Worm (Caenorhabditis elegans) whole organism, late embryonic: Measurements from ENCODE around the gene T19C3.4.
A peak's percentile ranks its signal among the peaks of the same experiment; 100 is the strongest.

Experiments
- C08G9.2 ChIP-seq: sonication (generic microtip); optimal IDR thresholded peaks from 2 replicates; lab custom pipeline; 2016; ENCODE audit warnings: mild to moderate bottlenecking, missing genetic modification characterization, moderate library complexity, missing compliant biosample characterization
- F13H6.1 ChIP-seq: sonication (generic microtip); optimal IDR thresholded peaks from 2 replicates; lab custom pipeline; 2016; ENCODE audit warnings: missing genetic modification characterization, missing compliant biosample characterization
- K09A11.1 ChIP-seq: sonication (generic microtip); optimal IDR thresholded peaks from 2 replicates; lab custom pipeline; 2017; ENCODE audit warnings: antibody characterized with exemption, mild to moderate bottlenecking, missing genetic modification characterization, missing compliant biosample characterization; ENCODE audit not compliant: insufficient read depth
- T23F11.4 ChIP-seq: fragments of 200-800 bp; sonication (Bioruptor generic); optimal IDR thresholded peaks from 2 replicates; lab custom pipeline; 2018; ENCODE audit warnings: mild to moderate bottlenecking, missing genetic modification characterization, missing compliant biosample characterization
- Y22D7AL.16 ChIP-seq: sonication (generic microtip); optimal IDR thresholded peaks from 2 replicates; lab custom pipeline; 2016; ENCODE audit warnings: missing genetic modification characterization, missing compliant biosample characterization
- ahr-1 ChIP-seq: sonication (generic microtip); optimal IDR thresholded peaks from 2 replicates; lab custom pipeline; 2016; ENCODE audit warnings: missing genetic modification characterization, missing compliant biosample characterization
- ama-1 ChIP-seq: fragments of 150-350 bp; optimal IDR thresholded peaks from 2 replicates; lab custom pipeline; 2014
- ceh-14 ChIP-seq: sonication (generic microtip); optimal IDR thresholded peaks from 2 replicates; lab custom pipeline; 2016; ENCODE audit warnings: missing genotype, missing genetic modification characterization, missing compliant biosample characterization
- ceh-18 ChIP-seq: sonication (generic microtip); optimal IDR thresholded peaks from 2 replicates; lab custom pipeline; 2016; ENCODE audit warnings: missing genetic modification characterization, missing compliant biosample characterization
- ceh-19 ChIP-seq: fragments of 200-800 bp; sonication (Bioruptor generic); optimal IDR thresholded peaks from 2 replicates; lab custom pipeline; 2018; ENCODE audit warnings: mild to moderate bottlenecking, missing genetic modification characterization, missing compliant biosample characterization
- ceh-24 ChIP-seq: sonication (generic microtip); optimal IDR thresholded peaks from 2 replicates; lab custom pipeline; 2016; ENCODE audit warnings: mild to moderate bottlenecking, missing genetic modification characterization, missing compliant biosample characterization
- ceh-30 ChIP-seq: fragments of 150-350 bp; optimal IDR thresholded peaks from 2 replicates; lab custom pipeline; 2014; ENCODE audit warnings: missing biosample characterization, missing genetic modification characterization
- ceh-31 ChIP-seq: sonication (generic microtip); optimal IDR thresholded peaks from 2 replicates; lab custom pipeline; 2016; ENCODE audit warnings: missing genetic modification characterization, missing compliant biosample characterization
- ceh-34 ChIP-seq: sonication (generic microtip); optimal IDR thresholded peaks from 2 replicates; lab custom pipeline; 2016; ENCODE audit warnings: mild to moderate bottlenecking, missing genetic modification characterization, missing compliant biosample characterization
- ceh-45 ChIP-seq: fragments of 200-800 bp; sonication (Bioruptor generic); IDR thresholded peaks from 2 replicates; pipeline ENCODE4 v1.3.6; 2022; ENCODE audit warnings: missing genetic modification reagents, missing genetic modification characterization, missing compliant biosample characterization
- ceh-48 ChIP-seq: sonication (generic microtip); optimal IDR thresholded peaks from 2 replicates; lab custom pipeline; 2016; ENCODE audit warnings: missing genetic modification characterization, inconsistent platforms, missing compliant biosample characterization
- ceh-6 ChIP-seq: fragments of 200-800 bp; sonication (Bioruptor generic); optimal IDR thresholded peaks from 2 replicates; lab custom pipeline; 2018; ENCODE audit warnings: mild to moderate bottlenecking, missing genetic modification characterization, missing compliant biosample characterization
- ceh-9 ChIP-seq: sonication (generic microtip); optimal IDR thresholded peaks from 2 replicates; lab custom pipeline; 2016; ENCODE audit warnings: mild to moderate bottlenecking, missing genetic modification characterization, inconsistent platforms, missing compliant biosample characterization
- che-1 ChIP-seq: sonication (generic microtip); optimal IDR thresholded peaks from 2 replicates; lab custom pipeline; 2016; ENCODE audit warnings: mild to moderate bottlenecking, missing genetic modification characterization, missing compliant biosample characterization
- dmd-4 ChIP-seq: sonication (generic microtip); optimal IDR thresholded peaks from 2 replicates; lab custom pipeline; 2016; ENCODE audit warnings: borderline replicate concordance, missing genetic modification characterization, missing compliant biosample characterization
- elt-2 ChIP-seq: sonication (generic microtip); optimal IDR thresholded peaks from 2 replicates; lab custom pipeline; 2016; ENCODE audit warnings: missing genetic modification reagents, missing genetic modification characterization, missing compliant biosample characterization
- ets-4 ChIP-seq: sonication (generic microtip); optimal IDR thresholded peaks from 2 replicates; lab custom pipeline; 2016; ENCODE audit warnings: missing genetic modification characterization, missing compliant biosample characterization
- eyg-1 ChIP-seq: sonication (generic microtip); optimal IDR thresholded peaks from 2 replicates; lab custom pipeline; 2016; ENCODE audit warnings: missing genotype, missing genetic modification characterization, missing compliant biosample characterization
- fkh-10 ChIP-seq: fragments of 150-350 bp; optimal IDR thresholded peaks from 2 replicates; lab custom pipeline; 2014; ENCODE audit warnings: missing biosample characterization, missing genetic modification reagents, missing genetic modification characterization
- hlh-15 ChIP-seq: sonication (generic microtip); optimal IDR thresholded peaks from 2 replicates; lab custom pipeline; 2016; ENCODE audit warnings: missing genetic modification characterization, missing compliant biosample characterization
- hlh-8 ChIP-seq: sonication (generic microtip); optimal IDR thresholded peaks from 2 replicates; lab custom pipeline; 2016; ENCODE audit warnings: missing genotype, missing genetic modification characterization, missing compliant biosample characterization
- lim-6 ChIP-seq: sonication (generic microtip); optimal IDR thresholded peaks from 2 replicates; lab custom pipeline; 2016; ENCODE audit warnings: missing genetic modification characterization, missing compliant biosample characterization
- nhr-232 ChIP-seq: sonication (generic microtip); optimal IDR thresholded peaks from 2 replicates; lab custom pipeline; 2016; ENCODE audit warnings: missing genetic modification characterization, missing compliant biosample characterization
- npax-4 ChIP-seq: sonication (generic microtip); optimal IDR thresholded peaks from 2 replicates; lab custom pipeline; 2016; ENCODE audit warnings: missing genetic modification characterization, missing compliant biosample characterization
- odd-2 ChIP-seq: sonication (generic microtip); optimal IDR thresholded peaks from 2 replicates; lab custom pipeline; 2017; ENCODE audit warnings: antibody characterized with exemption, mild to moderate bottlenecking, missing genetic modification characterization, missing compliant biosample characterization
- pag-3 ChIP-seq: sonication (generic microtip); optimal IDR thresholded peaks from 2 replicates; lab custom pipeline; 2016; ENCODE audit warnings: missing compliant biosample characterization, missing genetic modification characterization, borderline replicate concordance
- pat-9 ChIP-seq: fragments of 200-800 bp; sonication (Bioruptor generic); optimal IDR thresholded peaks from 2 replicates; lab custom pipeline; 2018; ENCODE audit warnings: mild to moderate bottlenecking, missing genetic modification characterization, moderate library complexity, missing compliant biosample characterization
- pax-1 ChIP-seq: fragments of 150-350 bp; optimal IDR thresholded peaks from 2 replicates; lab custom pipeline; 2014; ENCODE audit warnings: missing biosample characterization, missing genetic modification characterization
- pha-2 ChIP-seq: sonication (generic microtip); optimal IDR thresholded peaks from 2 replicates; lab custom pipeline; 2017; ENCODE audit warnings: mild to moderate bottlenecking, missing genetic modification characterization, missing compliant biosample characterization
- pros-1 ChIP-seq: fragments of 150-350 bp; optimal IDR thresholded peaks from 2 replicates; lab custom pipeline; 2014; ENCODE audit warnings: missing biosample characterization, missing genetic modification reagents, missing genetic modification characterization
- ref-2 ChIP-seq: sonication (generic microtip); optimal IDR thresholded peaks from 2 replicates; lab custom pipeline; 2016; ENCODE audit warnings: missing genetic modification characterization, missing compliant biosample characterization
- rnt-1 ChIP-seq: sonication (generic microtip); optimal IDR thresholded peaks from 2 replicates; lab custom pipeline; 2016; ENCODE audit warnings: missing genetic modification characterization, missing compliant biosample characterization
- sdc-2 ChIP-seq: sonication (generic microtip); optimal IDR thresholded peaks from 2 replicates; lab custom pipeline; 2016; ENCODE audit warnings: missing genotype, missing genetic modification characterization, missing compliant biosample characterization
- sox-2 ChIP-seq: fragments of 200-800 bp; sonication (Bioruptor generic); IDR thresholded peaks from 2 replicates; pipeline ENCODE4 v1.3.6; 2022; ENCODE audit warnings: missing genetic modification reagents, missing genetic modification characterization, missing compliant biosample characterization
- sox-4 ChIP-seq: sonication (generic microtip); optimal IDR thresholded peaks from 2 replicates; lab custom pipeline; 2017; ENCODE audit warnings: mild to moderate bottlenecking, missing genetic modification characterization, inconsistent platforms, missing compliant biosample characterization
- syd-9 ChIP-seq: sonication (generic microtip); optimal IDR thresholded peaks from 2 replicates; lab custom pipeline; 2016; ENCODE audit warnings: mild to moderate bottlenecking, missing genetic modification characterization, moderate library complexity, missing compliant biosample characterization
- tbx-2 ChIP-seq: sonication (generic microtip); optimal IDR thresholded peaks from 2 replicates; lab custom pipeline; 2016; ENCODE audit warnings: missing genetic modification characterization, missing compliant biosample characterization
- tbx-7 ChIP-seq: sonication (generic microtip); optimal IDR thresholded peaks from 2 replicates; lab custom pipeline; 2016; ENCODE audit warnings: missing genotype, missing genetic modification characterization, missing compliant biosample characterization
- ttx-3 ChIP-seq: sonication (generic microtip); optimal IDR thresholded peaks from 2 replicates; lab custom pipeline; 2016; ENCODE audit warnings: missing genetic modification reagents, missing genetic modification characterization, missing compliant biosample characterization
- unc-42 ChIP-seq: sonication (generic microtip); optimal IDR thresholded peaks from 2 replicates; lab custom pipeline; 2016; ENCODE audit warnings: missing genotype, missing genetic modification characterization, missing compliant biosample characterization

Gene T19C3.4

DNA sequence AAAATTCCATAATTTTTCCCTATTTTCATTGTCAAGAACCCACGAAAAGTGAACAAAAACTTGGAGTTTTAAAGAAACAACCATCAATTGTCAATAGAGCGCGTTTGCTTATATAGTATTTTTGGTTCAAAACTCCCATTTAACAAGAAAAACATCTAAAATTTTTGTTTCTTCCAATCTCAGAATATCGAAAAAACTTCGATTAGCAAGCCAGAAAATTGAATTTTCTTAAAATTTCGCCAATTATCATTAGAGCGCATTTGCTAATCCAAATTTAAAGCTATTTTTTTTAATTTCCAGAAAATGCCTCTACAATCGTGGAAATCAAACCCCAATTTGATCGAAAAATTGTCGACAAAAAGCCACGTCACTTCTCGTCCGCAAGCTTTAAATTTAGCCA, 26.4 kb upstream of the T19C3.4 start, which contains the start of gene orai-1:
Gene orai-1 (plus strand): TSS at position 301 of the 400 bp plus-strand sequence.
- TF ChIP-seq hlh-15 (tag; lab: Kevin White, UChicago) = no peak
- no peak for TF ChIP-seq ceh-30 (tag; lab: Kevin White, UChicago)
- TF ChIP-seq nhr-232 (tag; lab: Kevin White, UChicago) = no peak
- TF ChIP-seq sox-4 = no peak
- no peak for TF ChIP-seq pha-2
- no peak for TF ChIP-seq ttx-3 (tag; lab: Kevin White, UChicago)
- TF ChIP-seq ama-1 (lab: Kevin White, UChicago) = no peak
- no peak for TF ChIP-seq F13H6.1 (tag; lab: Kevin White, UChicago)

DNA sequence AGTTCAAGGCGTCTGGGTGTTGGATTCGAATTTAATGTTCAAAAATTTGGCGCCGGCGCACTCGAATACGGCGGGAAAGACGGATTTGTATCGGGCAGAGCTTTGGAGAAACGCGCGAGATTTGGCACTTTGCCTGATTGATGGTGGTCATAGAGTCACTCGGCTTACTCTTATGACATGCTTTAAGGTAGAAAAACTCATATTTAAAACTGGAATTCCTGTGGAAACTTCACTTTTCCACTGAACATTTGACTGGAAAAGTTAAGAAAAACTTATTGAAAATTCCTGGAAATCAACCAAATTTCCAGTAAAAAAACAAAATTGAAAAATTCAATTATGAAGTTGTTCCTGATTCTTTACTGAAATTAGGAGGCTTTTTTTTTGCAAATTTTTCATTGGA, 24.6 kb upstream of the T19C3.4 start:
- TF ChIP-seq pros-1 = no peak
- no peak for TF ChIP-seq ceh-6 (GFP tag; lab: Kevin White, UChicago)
- no peak for TF ChIP-seq ceh-9 (tag; lab: Kevin White, UChicago)

DNA sequence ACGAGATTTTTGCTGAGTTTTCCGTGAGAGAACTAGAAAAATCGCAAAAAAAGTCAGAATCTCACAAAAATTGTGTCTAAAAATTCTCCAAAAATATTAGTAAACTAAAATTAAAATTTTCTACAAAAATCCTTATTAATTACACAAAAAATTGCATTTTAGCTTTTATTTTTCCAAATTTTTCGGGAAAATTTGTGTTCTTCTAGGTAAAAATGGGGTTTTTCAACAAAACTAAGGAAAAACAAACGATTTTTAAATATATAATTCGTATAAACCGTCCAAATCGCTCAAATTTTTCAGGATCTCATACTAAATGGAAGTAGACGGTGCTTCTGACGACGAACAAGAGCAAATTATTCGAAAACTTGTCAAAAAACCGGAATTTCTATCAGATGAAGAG, 21.7 kb upstream of the T19C3.4 start, which contains the start of gene W06E11.1:
Gene W06E11.1 (plus strand): TSS at position 301 of the 400 bp plus-strand sequence.
- TF ChIP-seq ceh-9 (tag; lab: Kevin White, UChicago) (no peak), Y22D7AL.16 (no peak)

DNA sequence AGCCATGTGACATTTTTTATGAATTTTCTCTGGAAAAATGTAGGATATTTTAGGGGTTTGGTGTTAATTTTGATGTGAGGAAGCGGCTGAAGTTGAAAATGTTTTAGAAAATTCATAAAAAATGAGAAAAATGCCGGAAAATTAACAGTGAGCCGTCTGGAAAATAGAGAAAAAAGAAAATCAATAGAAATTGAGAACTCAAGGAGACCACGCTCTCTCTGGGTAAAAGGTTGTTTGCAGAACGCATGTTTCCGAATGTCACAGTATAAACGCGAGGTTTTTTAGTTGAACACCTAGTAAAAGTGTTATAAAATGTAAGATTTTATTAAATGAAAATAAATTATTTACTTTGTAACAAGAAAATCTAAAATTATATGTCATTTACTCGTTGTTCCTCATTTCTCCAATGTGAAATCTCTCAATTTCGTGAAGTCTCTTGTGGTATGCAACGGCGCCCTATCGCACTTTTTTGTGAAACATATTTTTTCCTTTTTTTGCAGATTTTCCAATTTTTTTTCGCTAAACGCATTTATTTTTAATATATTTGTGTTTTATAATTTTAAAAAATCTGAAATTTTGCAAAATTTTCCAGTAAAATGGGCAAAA, 20.2 kb upstream of the T19C3.4 start, which contains the start of the genes tag-266 and tag-267:
Gene tag-266 (minus strand): TSS at position 29 of the 606 bp plus-strand sequence.
Gene tag-267 (plus strand): TSS at position 593 of the 606 bp plus-strand sequence.
- TF ChIP-seq syd-9 (tag; lab: Kevin White, UChicago) (no peak), tbx-7 (tag; lab: Kevin White, UChicago) (peak; percentile 87), elt-2 (tag; lab: Kevin White, UChicago) (peak; percentile 94), unc-42 (tag; lab: Kevin White, UChicago) (peak; percentile 66), K09A11.1 (tag; lab: Kevin White, UChicago) (no peak), Y22D7AL.16 (peak; percentile 51), npax-4 (peak; percentile 21), ceh-14 (tag; lab: Kevin White, UChicago) (peak; percentile 87), pag-3 (tag; lab: Kevin White, UChicago) (peak; percentile 22), pax-1 (tag; lab: Kevin White, UChicago) (no peak), eyg-1 (tag; lab: Kevin White, UChicago) (peak; percentile 61), ceh-30 (tag; lab: Kevin White, UChicago) (no peak), ceh-48 (tag; lab: Kevin White, UChicago) (peak; percentile 98), T23F11.4 (GFP tag; lab: Kevin White, UChicago) (peak; percentile 2), tbx-2 (tag; lab: Kevin White, UChicago) (peak; percentile 92), ets-4 (tag; lab: Kevin White, UChicago) (peak; percentile 89), odd-2 (tag; lab: Kevin White, UChicago) (no peak), ceh-18 (peak; percentile 59), ahr-1 (tag; lab: Kevin White, UChicago) (peak; percentile 94), ceh-34 (tag; lab: Kevin White, UChicago) (peak; percentile 69), fkh-10 (GFP tag; lab: Kevin White, UChicago) (no peak), ceh-24 (tag; lab: Kevin White, UChicago) (peak; percentile 42), ceh-9 (tag; lab: Kevin White, UChicago) (no peak), pat-9 (no peak), sdc-2 (peak; percentile 17), ceh-45 (no peak), lim-6 (tag; lab: Kevin White, UChicago) (peak; percentile 76), che-1 (tag; lab: Kevin White, UChicago) (peak; percentile 24), ceh-31 (tag; lab: Kevin White, UChicago) (peak; percentile 95), ttx-3 (tag; lab: Kevin White, UChicago) (peak; percentile 58), ceh-19 (GFP tag; lab: Kevin White, UChicago) (peak; percentile 56), hlh-8 (tag; lab: Kevin White, UChicago) (peak; percentile 96), sox-2 (no peak), ceh-6 (GFP tag; lab: Kevin White, UChicago) (no peak), dmd-4 (tag; lab: Kevin White, UChicago) (no peak), F13H6.1 (tag; lab: Kevin White, UChicago) (peak; percentile 75), ref-2 (tag; lab: Kevin White, UChicago) (peak; percentile 95), nhr-232 (tag; lab: Kevin White, UChicago) (no peak), C08G9.2 (tag; lab: Kevin White, UChicago) (peak; percentile 84), rnt-1 (tag; lab: Kevin White, UChicago) (peak; percentile 35)
